Worm (Caenorhabditis elegans): ENCODE measurements around the gene C13F10.1.

- TF ChIP-seq madf-2 (tag; optimal IDR thresholded peaks at IDR 0.05) (no peak), dve-1 (tag; optimal IDR thresholded peaks at IDR 0.05) (no peak), ets-4 (tag; optimal IDR thresholded peaks at IDR 0.05) (no peak), tbx-2 (tag; optimal IDR thresholded peaks at IDR 0.05) (no peak), fax-1 (tag; optimal IDR thresholded peaks at IDR 0.05) (no peak), gmeb-2 (tag; optimal IDR thresholded peaks at IDR 0.05) (no peak), npax-4 (tag; optimal IDR thresholded peaks at IDR 0.05) (no peak), nfya-1 (tag; optimal IDR thresholded peaks at IDR 0.05) (no peak)
Measured at ce11 chrV:7216016-7216415, 7.9 kb upstream of the C13F10.1 start.
